Worm (Caenorhabditis elegans) whole organism, early embryonic: ENCODE data around the gene Y43F8C.16.

Experiments
- B0310.2 ChIP-seq: sonication (generic microtip); optimal IDR thresholded peaks from 2 replicates; lab custom pipeline; 2016; ENCODE audit warnings: mild to moderate bottlenecking, missing genetic modification characterization, missing compliant biosample characterization
- ama-1 ChIP-seq: fragments of 150-350 bp; optimal IDR thresholded peaks from 2 replicates; lab custom pipeline; 2014
- ceh-36 ChIP-seq: sonication (generic microtip); optimal IDR thresholded peaks from 2 replicates; lab custom pipeline; 2016; ENCODE audit warnings: missing genetic modification characterization, inconsistent platforms, missing compliant biosample characterization
- flt-1 ChIP-seq: fragments of 200-800 bp; sonication (Bioruptor generic); IDR thresholded peaks from 2 replicates; pipeline ENCODE4 v1.3.6; 2022; ENCODE audit warnings: missing genetic modification characterization, missing compliant biosample characterization
- hmbx-1 ChIP-seq: sonication (generic microtip); optimal IDR thresholded peaks from 2 replicates; lab custom pipeline; 2016; ENCODE audit warnings: mild to moderate bottlenecking, missing genetic modification characterization, missing compliant biosample characterization
- hmg-4 ChIP-seq: fragments of 200-800 bp; sonication (Bioruptor generic); optimal IDR thresholded peaks from 2 replicates; lab custom pipeline; 2018; ENCODE audit warnings: mild to moderate bottlenecking, missing genetic modification characterization, missing compliant biosample characterization
- hnd-1 ChIP-seq: sonication (generic microtip); optimal IDR thresholded peaks from 2 replicates; lab custom pipeline; 2016; ENCODE audit warnings: missing genetic modification characterization, missing compliant biosample characterization
- pes-1 ChIP-seq: fragments of 200-800 bp; sonication (Bioruptor generic); IDR thresholded peaks from 2 replicates; pipeline ENCODE4 v1.3.6; 2022; ENCODE audit warnings: missing genetic modification reagents, missing genetic modification characterization, missing compliant biosample characterization
- scrt-1 ChIP-seq: fragments of 200-800 bp; sonication (Bioruptor generic); IDR thresholded peaks from 2 replicates; pipeline ENCODE4 v1.3.6; 2022; ENCODE audit warnings: missing genetic modification characterization, missing compliant biosample characterization
- tra-4 ChIP-seq: sonication (generic microtip); optimal IDR thresholded peaks from 2 replicates; lab custom pipeline; 2017; ENCODE audit warnings: missing genetic modification characterization, missing compliant biosample characterization

DNA sequence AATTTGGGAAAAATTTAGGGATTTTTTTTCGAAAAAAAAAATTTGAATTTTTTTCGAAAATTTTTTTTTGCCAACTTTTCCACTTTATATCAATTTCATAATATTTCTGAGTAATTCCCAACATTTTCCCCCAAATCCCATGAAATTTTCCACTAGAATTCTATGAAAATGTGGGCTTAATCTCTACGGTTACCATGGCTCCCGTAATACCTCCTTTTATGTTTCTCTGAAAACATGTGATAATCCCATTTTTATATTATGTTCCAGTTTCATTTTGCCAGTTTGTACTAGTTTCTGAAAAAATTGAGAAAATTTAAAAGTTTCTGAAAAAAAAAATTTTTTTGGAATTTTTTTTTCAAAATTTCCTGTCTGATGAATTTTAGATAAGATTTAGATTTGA is 47.1 kb downstream of the Y43F8C.16 start:
- no peak for TF ChIP-seq ama-1 (lab: Kevin White, UChicago)
- TF ChIP-seq B0310.2 (tag; lab: Kevin White, UChicago): no peak
- no peak for TF ChIP-seq hnd-1 (tag; lab: Kevin White, UChicago)
- TF ChIP-seq ceh-36: no peak
- TF ChIP-seq pes-1 (GFP tag; lab: Robert Waterston, UW): no peak
- no peak for TF ChIP-seq flt-1 (GFP tag; lab: Robert Waterston, UW)
- TF ChIP-seq hmg-4 (GFP tag; lab: Kevin White, UChicago): no peak
- no peak for TF ChIP-seq hmbx-1 (tag; lab: Kevin White, UChicago)
- TF ChIP-seq tra-4 (tag; lab: Kevin White, UChicago): no peak
- TF ChIP-seq scrt-1: no peak
